Fruit fly (Drosophila melanogaster) whole organism, prepupa: ENCODE results near the gene CG9497.

Source experiments
- Blimp-1 ChIP-seq: fragments of 200-800 bp; sonication (Bioruptor generic); optimal IDR thresholded peaks from 3 replicates; lab custom pipeline; 2017; ENCODE audit warnings: missing biosample characterization, missing genetic modification characterization, mild to moderate bottlenecking, moderate library complexity, missing genetic modification reagents
- CG10631 ChIP-seq: fragments of 200-800 bp; sonication (Bioruptor generic); optimal IDR thresholded peaks from 2 replicates; lab custom pipeline; 2016; ENCODE audit warnings: missing biosample characterization, missing genetic modification characterization
- CG11294 ChIP-seq: fragments of 200-800 bp; sonication (Bioruptor generic); IDR thresholded peaks from 2 replicates; pipeline ENCODE4 v1.3.6; 2022; ENCODE audit warnings: missing biosample characterization, missing genetic modification characterization
- CG11762 ChIP-seq: fragments of 200-800 bp; sonication (Bioruptor generic); optimal IDR thresholded peaks from 3 replicates; lab custom pipeline; 2016; ENCODE audit warnings: missing biosample characterization, missing genetic modification characterization; ENCODE audit not compliant: insufficient read depth
- CG11902 ChIP-seq: fragments of 200-800 bp; sonication (Bioruptor generic); optimal IDR thresholded peaks from 3 replicates; lab custom pipeline; 2016; ENCODE audit warnings: missing biosample characterization, missing genetic modification characterization
- CG16779 ChIP-seq: fragments of 200-800 bp; sonication (Bioruptor generic); optimal IDR thresholded peaks from 3 replicates; lab custom pipeline; 2017; ENCODE audit warnings: missing biosample characterization, mild to moderate bottlenecking, missing genetic modification characterization
- CG3032 ChIP-seq: fragments of 200-800 bp; optimal IDR thresholded peaks from 2 replicates; lab custom pipeline; 2019; ENCODE audit warnings: missing biosample characterization, mild to moderate bottlenecking, missing genetic modification characterization, moderate library complexity
- CG31627 ChIP-seq: fragments of 200-800 bp; sonication (Bioruptor generic); optimal IDR thresholded peaks from 3 replicates; lab custom pipeline; 2016; ENCODE audit warnings: missing biosample characterization, missing genetic modification characterization
- CG32006 ChIP-seq: fragments of 200-800 bp; sonication (Bioruptor generic); optimal IDR thresholded peaks from 3 replicates; lab custom pipeline; 2017; ENCODE audit warnings: missing biosample characterization, mild to moderate bottlenecking, missing genetic modification characterization
- CG34406 ChIP-seq: fragments of 200-800 bp; sonication (Bioruptor generic); optimal IDR thresholded peaks from 3 replicates; lab custom pipeline; 2016; ENCODE audit warnings: missing biosample characterization, missing genetic modification characterization
- CG3919 ChIP-seq: fragments of 200-800 bp; sonication (Bioruptor generic); optimal IDR thresholded peaks from 3 replicates; lab custom pipeline; 2016; ENCODE audit warnings: missing biosample characterization, missing genetic modification characterization
- CG6163 ChIP-seq: fragments of 200-800 bp; sonication (Bioruptor generic); IDR thresholded peaks from 3 replicates; pipeline ENCODE4 v1.3.6; 2022; ENCODE audit warnings: missing biosample characterization, missing genetic modification characterization
- CG6276 ChIP-seq: fragments of 200-800 bp; sonication (Bioruptor generic); optimal IDR thresholded peaks from 2 replicates; lab custom pipeline; 2017; ENCODE audit warnings: missing biosample characterization, mild to moderate bottlenecking, missing genetic modification characterization
- CG6792 ChIP-seq: fragments of 200-800 bp; sonication (Bioruptor generic); optimal IDR thresholded peaks from 3 replicates; lab custom pipeline; 2016; ENCODE audit warnings: missing biosample characterization, missing genetic modification characterization
- CG6808 ChIP-seq: fragments of 200-800 bp; sonication (Bioruptor generic); optimal IDR thresholded peaks from 3 replicates; lab custom pipeline; 2017; ENCODE audit warnings: missing biosample characterization, missing genetic modification characterization, mild to moderate bottlenecking, moderate library complexity, missing genetic modification reagents
- CG6854 ChIP-seq: fragments of 200-800 bp; sonication (Bioruptor generic); optimal IDR thresholded peaks from 2 replicates; lab custom pipeline; 2017; ENCODE audit warnings: missing biosample characterization, mild to moderate bottlenecking, missing genetic modification characterization
- CG7368 ChIP-seq: fragments of 200-800 bp; sonication (Bioruptor generic); optimal IDR thresholded peaks from 3 replicates; lab custom pipeline; 2016; ENCODE audit warnings: missing biosample characterization, missing genetic modification characterization
- CG8119 ChIP-seq: fragments of 200-800 bp; sonication (Bioruptor generic); IDR thresholded peaks from 3 replicates; pipeline ENCODE4 v1.3.6; 2022; ENCODE audit warnings: missing biosample characterization, missing genetic modification characterization
- CG8319 ChIP-seq: fragments of 200-800 bp; sonication (Bioruptor generic); optimal IDR thresholded peaks from 3 replicates; lab custom pipeline; 2016; ENCODE audit warnings: missing biosample characterization, missing genetic modification characterization
- CG9139 ChIP-seq: fragments of 200-800 bp; sonication (Bioruptor generic); optimal IDR thresholded peaks from 3 replicates; lab custom pipeline; 2017; ENCODE audit warnings: missing biosample characterization, mild to moderate bottlenecking, missing genetic modification characterization
- Eip78C ChIP-seq: fragments of 200-800 bp; sonication (Bioruptor generic); peaks from one replicate; lab custom pipeline; 2016; ENCODE audit warnings: missing biosample characterization, missing genetic modification characterization
- Ets21C ChIP-seq: fragments of 200-800 bp; sonication (Bioruptor generic); optimal IDR thresholded peaks from 3 replicates; lab custom pipeline; 2016; ENCODE audit warnings: missing biosample characterization, missing genetic modification characterization
- Gug ChIP-seq: fragments of 200-800 bp; sonication (Bioruptor generic); IDR thresholded peaks from 2 replicates; pipeline ENCODE4 v1.3.6; 2022; ENCODE audit warnings: missing biosample characterization, missing genetic modification characterization
- Hr38 ChIP-seq: sonication (Bioruptor generic); optimal IDR thresholded peaks from 2 replicates; lab custom pipeline; 2016; ENCODE audit warnings: missing biosample characterization, missing genetic modification characterization
- Hr39 ChIP-seq: fragments of 200-800 bp; sonication (Bioruptor generic); optimal IDR thresholded peaks from 2 replicates; lab custom pipeline; 2016; ENCODE audit warnings: missing biosample characterization, missing genetic modification characterization
- Hr4 ChIP-seq: fragments of 200-800 bp; sonication (Bioruptor generic); optimal IDR thresholded peaks from 3 replicates; lab custom pipeline; 2016; ENCODE audit warnings: missing biosample characterization, missing genetic modification characterization
- Lpt ChIP-seq: fragments of 200-800 bp; sonication (Bioruptor generic); optimal IDR thresholded peaks from 3 replicates; lab custom pipeline; 2016; ENCODE audit warnings: missing biosample characterization, missing genetic modification characterization
- Met ChIP-seq: fragments of 200-800 bp; sonication (Bioruptor generic); optimal IDR thresholded peaks from 3 replicates; lab custom pipeline; 2016; ENCODE audit warnings: missing biosample characterization, missing genetic modification characterization
- OdsH ChIP-seq: fragments of 200-800 bp; sonication (Bioruptor generic); optimal IDR thresholded peaks from 3 replicates; lab custom pipeline; 2016; ENCODE audit warnings: missing biosample characterization, missing genetic modification characterization
- Smox ChIP-seq: fragments of 200-800 bp; sonication (Bioruptor generic); optimal IDR thresholded peaks from 3 replicates; lab custom pipeline; 2016; ENCODE audit warnings: missing biosample characterization, missing genetic modification characterization
- Sox102F ChIP-seq: fragments of 200-800 bp; sonication (Bioruptor generic); optimal IDR thresholded peaks from 2 replicates; lab custom pipeline; 2016; ENCODE audit warnings: missing biosample characterization, mild to moderate bottlenecking, missing genetic modification characterization
- Sox14 ChIP-seq: fragments of 200-800 bp; sonication (Bioruptor generic); optimal IDR thresholded peaks from 3 replicates; lab custom pipeline; 2016; ENCODE audit warnings: missing biosample characterization, missing genetic modification characterization
- Sox15 ChIP-seq: fragments of 200-800 bp; sonication (Bioruptor generic); optimal IDR thresholded peaks from 3 replicates; lab custom pipeline; 2016; ENCODE audit warnings: missing biosample characterization, missing genetic modification characterization
- achi ChIP-seq: fragments of 200-800 bp; sonication (Bioruptor generic); optimal IDR thresholded peaks from 3 replicates; lab custom pipeline; 2016; ENCODE audit warnings: missing biosample characterization, missing genetic modification characterization
- cyc ChIP-seq: fragments of 200-800 bp; sonication (Bioruptor generic); optimal IDR thresholded peaks from 3 replicates; lab custom pipeline; 2016; ENCODE audit warnings: missing biosample characterization, missing genetic modification characterization
- dsx ChIP-seq: fragments of 200-800 bp; optimal IDR thresholded peaks from 3 replicates; lab custom pipeline; 2019; ENCODE audit warnings: missing biosample characterization, mild to moderate bottlenecking, missing genetic modification characterization, moderate library complexity; ENCODE audit not compliant: poor library complexity, severe bottlenecking
- esn ChIP-seq: fragments of 200-800 bp; sonication (Bioruptor generic); optimal IDR thresholded peaks from 2 replicates; lab custom pipeline; 2016; ENCODE audit warnings: missing biosample characterization, mild to moderate bottlenecking, missing genetic modification characterization, moderate library complexity
- fd59A ChIP-seq: fragments of 200-800 bp; sonication (Bioruptor generic); optimal IDR thresholded peaks from 2 replicates; lab custom pipeline; 2017; ENCODE audit warnings: missing biosample characterization, mild to moderate bottlenecking, missing genetic modification characterization, missing genetic modification reagents
- fd85E ChIP-seq: fragments of 200-800 bp; sonication (Bioruptor generic); optimal IDR thresholded peaks from 3 replicates; lab custom pipeline; 2016; ENCODE audit warnings: missing biosample characterization, missing genetic modification characterization
- fkh ChIP-seq: fragments of 200-800 bp; sonication (Bioruptor generic); optimal IDR thresholded peaks from 3 replicates; lab custom pipeline; 2017; ENCODE audit warnings: missing biosample characterization, mild to moderate bottlenecking, missing genetic modification characterization, moderate library complexity
- lz ChIP-seq: fragments of 200-800 bp; sonication (Bioruptor generic); optimal IDR thresholded peaks from 3 replicates; lab custom pipeline; 2016; ENCODE audit warnings: missing biosample characterization, missing genetic modification characterization
- pdm3 ChIP-seq: fragments of 200-800 bp; sonication (Bioruptor generic); optimal IDR thresholded peaks from 3 replicates; lab custom pipeline; 2016; ENCODE audit warnings: missing biosample characterization, missing genetic modification characterization
- spab ChIP-seq: fragments of 200-800 bp; sonication (Bioruptor generic); optimal IDR thresholded peaks from 2 replicates; lab custom pipeline; 2017; ENCODE audit warnings: missing biosample characterization, mild to moderate bottlenecking, missing genetic modification characterization, missing genetic modification reagents
- ss ChIP-seq, 2 experiments: fragments of 200-800 bp; sonication (Bioruptor generic); optimal IDR thresholded peaks; 2 replicates in 1 of 2; 3 replicates in 1 of 2; lab custom pipeline; 2017 to 2018; ENCODE audit warnings: mild to moderate bottlenecking in 2 of 2, missing biosample characterization in 2 of 2, missing genetic modification characterization in 2 of 2, moderate library complexity in 1 of 2
- svp ChIP-seq: fragments of 200-800 bp; sonication (Bioruptor generic); peaks from one replicate; lab custom pipeline; 2016; ENCODE audit warnings: missing biosample characterization, missing genetic modification characterization
- topi ChIP-seq: fragments of 200-800 bp; sonication (Bioruptor generic); optimal IDR thresholded peaks from 3 replicates; lab custom pipeline; 2016; ENCODE audit warnings: missing biosample characterization, missing genetic modification characterization
- vri ChIP-seq: fragments of 200-800 bp; sonication (Bioruptor generic); optimal IDR thresholded peaks from 3 replicates; lab custom pipeline; 2016; ENCODE audit warnings: missing biosample characterization, mild to moderate bottlenecking, missing genetic modification characterization

The CG9497 gene

dm6 chr2L:6340222-6340725 is 8.0 kb downstream of the CG9497 start:
- TF ChIP-seq Sox15 (GFP tag; lab: Kevin White, UChicago) (no peak), Ets21C (GFP tag; lab: Kevin White, UChicago) (no peak), pdm3 (GFP tag; lab: Kevin White, UChicago) (no peak)

dm6 chr2L:6339010-6339897 is 9.0 kb downstream of the CG9497 start:
- peak; percentile 81 for TF ChIP-seq Eip78C (GFP tag; lab: Kevin White, UChicago)
- no peak for TF ChIP-seq CG32006 (GFP tag; lab: Kevin White, UChicago)
- no peak for TF ChIP-seq CG8319
- no peak for TF ChIP-seq fd59A (GFP tag; lab: Kevin White, UChicago)
- no peak for TF ChIP-seq CG34406 (GFP tag; lab: Kevin White, UChicago)
- peak; percentile 74 for TF ChIP-seq vri
- peak; percentile 28 for TF ChIP-seq spab (GFP tag; lab: Kevin White, UChicago)
- no peak for TF ChIP-seq CG7368 (GFP tag; lab: Kevin White, UChicago)
- TF ChIP-seq CG3032 (tag; lab: Kevin White, UChicago): peak; percentile 1
- peak; percentile 26 for TF ChIP-seq CG6792 (GFP tag; lab: Kevin White, UChicago)
- TF ChIP-seq CG11294 (GFP tag; lab: Robert Waterston, UW): no peak
- peak; percentile 37 for TF ChIP-seq Met (GFP tag; lab: Kevin White, UChicago)
- no peak for TF ChIP-seq CG11762 (GFP tag; lab: Kevin White, UChicago)
- TF ChIP-seq CG16779 (tag; lab: Kevin White, UChicago): peak; percentile 19
- no peak for TF ChIP-seq fd85E (GFP tag; lab: Kevin White, UChicago)
- peak; percentile 55 for TF ChIP-seq CG6276 (GFP tag; lab: Kevin White, UChicago)
- TF ChIP-seq CG3919 (GFP tag; lab: Kevin White, UChicago): no peak
- TF ChIP-seq pdm3 (GFP tag; lab: Kevin White, UChicago): no peak
- TF ChIP-seq CG6808: peak; percentile 74
- peak; percentile 64 for TF ChIP-seq OdsH (GFP tag; lab: Kevin White, UChicago)
- peak; percentile 37; the same call in 1 of the 3 replicates for TF ChIP-seq CG6163 (GFP tag; lab: Robert Waterston, UW)
- TF ChIP-seq fkh (GFP tag; lab: Kevin White, UChicago): peak; percentile 0
- TF ChIP-seq Sox15 (GFP tag; lab: Kevin White, UChicago): peak; percentile 2
- TF ChIP-seq Hr4: peak; percentile 44
- TF ChIP-seq Sox102F (GFP tag; lab: Kevin White, UChicago): peak; percentile 23
- peak; percentile 54 for TF ChIP-seq lz (GFP tag; lab: Kevin White, UChicago)
- peak; percentile 13; the same call in 1 of the 2 replicates for TF ChIP-seq Gug
- peak; percentile 57 for TF ChIP-seq esn (GFP tag; lab: Kevin White, UChicago)
- TF ChIP-seq CG10631 (GFP tag; lab: Kevin White, UChicago): peak; percentile 32
- TF ChIP-seq CG8119 (GFP tag; lab: Robert Waterston, UW): peak; percentile 57
- peak; percentile 14 for TF ChIP-seq Sox14 (GFP tag; lab: Kevin White, UChicago)
- no peak for TF ChIP-seq Lpt (GFP tag; lab: Kevin White, UChicago)
- TF ChIP-seq achi: peak; percentile 6
- no peak for TF ChIP-seq dsx
- TF ChIP-seq CG11902: no peak
- peak; percentile 67 for TF ChIP-seq CG9139 (GFP tag; lab: Kevin White, UChicago)
- peak; percentile 62 for TF ChIP-seq CG6854
- peak; percentile 84 to 88 for TF ChIP-seq ss (GFP tag; optimal IDR thresholded peaks at IDR 0.05; lab: Kevin White, UChicago)
- TF ChIP-seq cyc (GFP tag; lab: Kevin White, UChicago): peak; percentile 49
- no peak for TF ChIP-seq Hr38
- TF ChIP-seq CG31627 (GFP tag; lab: Kevin White, UChicago): peak; percentile 38
- peak; percentile 17 for TF ChIP-seq Blimp-1 (GFP tag; lab: Kevin White, UChicago)
- TF ChIP-seq svp (GFP tag; lab: Kevin White, UChicago): peak; percentile 95
- TF ChIP-seq Smox: no peak
- peak; percentile 42 for TF ChIP-seq Ets21C (GFP tag; lab: Kevin White, UChicago)
- peak; percentile 27 for TF ChIP-seq Hr39 (GFP tag; lab: Kevin White, UChicago)
- TF ChIP-seq topi (GFP tag; lab: Kevin White, UChicago): peak; percentile 34
